Fruit fly (Drosophila melanogaster) whole organism, wandering third instar larva: ENCODE measurements around the gene Toll-6.

Experiments used
- Abd-B ChIP-seq: fragments of >200 bp; optimal IDR thresholded peaks from 2 replicates; lab custom pipeline; 2017; ENCODE audit warnings: missing biosample characterization, missing genetic modification characterization
- Hr78 ChIP-seq: fragments of >200 bp; optimal IDR thresholded peaks from 2 replicates; lab custom pipeline; 2017; ENCODE audit warnings: missing biosample characterization, missing genetic modification characterization
- Vsx2 ChIP-seq: fragments of 200-300, 225-300 bp; sonication (Bioruptor generic); optimal IDR thresholded peaks from 2 replicates; lab custom pipeline; 2018; ENCODE audit warnings: missing biosample characterization, missing genetic modification characterization; ENCODE audit not compliant: partially characterized antibody
- jim ChIP-seq: fragments of 175-275, 200-325 bp; sonication (Bioruptor generic); optimal IDR thresholded peaks from 2 replicates; lab custom pipeline; 2016; ENCODE audit warnings: missing biosample characterization, mild to moderate bottlenecking, missing genetic modification characterization
- lola ChIP-seq: fragments of >200 bp; optimal IDR thresholded peaks from 2 replicates; lab custom pipeline; 2017; ENCODE audit warnings: missing biosample characterization, missing genetic modification characterization
- psq ChIP-seq: fragments of 200-800 bp; sonication (Bioruptor generic); optimal IDR thresholded peaks from 3 replicates; lab custom pipeline; 2017; ENCODE audit warnings: missing biosample characterization, mild to moderate bottlenecking, missing genetic modification characterization, moderate library complexity
- tai ChIP-seq: sonication (Bioruptor generic); optimal IDR thresholded peaks from 2 replicates; lab custom pipeline; 2016; ENCODE audit warnings: missing biosample characterization, missing genetic modification characterization
- usp ChIP-seq: fragments of >200 bp; optimal IDR thresholded peaks from 2 replicates; lab custom pipeline; 2017; ENCODE audit warnings: missing biosample characterization, missing genetic modification characterization

- TF ChIP-seq Vsx2 (no peak), usp (no peak), Hr78 (GFP tag; lab: Kevin White, UChicago) (no peak), psq (GFP tag; lab: Kevin White, UChicago) (no peak), jim (GFP tag; lab: Kevin White, UChicago) (no peak), Abd-B (no peak), lola (no peak), tai (no peak)
Observed at dm6 chr3L:15286948-15287347, 49.5 kb upstream of the Toll-6 start.
